Fruit fly (Drosophila melanogaster) whole organism, embryonic: ENCODE measurements around the gene CG42445.
A peak's percentile ranks its signal among the peaks of the same experiment; 100 is the strongest.

Experiments
- Atf3 ChIP-seq: fragments of 200-800 bp; sonication (Bioruptor generic); optimal IDR thresholded peaks from 3 replicates; lab custom pipeline; 2016; ENCODE audit warnings: missing biosample characterization, missing genetic modification characterization
- Awh ChIP-seq: fragments of 200-800 bp; sonication (Bioruptor generic); IDR thresholded peaks from 2 replicates; pipeline ENCODE4, ENCODE4 v1.3.6; 2022; ENCODE audit warnings: missing biosample characterization, missing genetic modification characterization
- BtbVII ChIP-seq: fragments of 200-800 bp; sonication (Bioruptor generic); optimal IDR thresholded peaks from 3 replicates; lab custom pipeline; 2017; ENCODE audit warnings: missing biosample characterization, mild to moderate bottlenecking, missing genetic modification characterization
- CG12155 ChIP-seq: fragments of 200-800 bp; sonication (Bioruptor generic); optimal IDR thresholded peaks from 3 replicates; lab custom pipeline; 2016; ENCODE audit warnings: missing biosample characterization, missing genetic modification characterization
- CG1603 ChIP-seq: fragments of 200-800 bp; sonication (Bioruptor generic); optimal IDR thresholded peaks from 2 replicates; lab custom pipeline; 2019; ENCODE audit warnings: missing biosample characterization, mild to moderate bottlenecking, missing genetic modification characterization, moderate library complexity
- CG16779 ChIP-seq: fragments of 200-800 bp; sonication (Bioruptor generic); IDR thresholded peaks from 2 replicates; pipeline ENCODE4 v1.3.6; 2022; ENCODE audit warnings: missing biosample characterization, missing genetic modification characterization
- CG2116 ChIP-seq: fragments of 200-800 bp; sonication (Bioruptor generic); optimal IDR thresholded peaks from 3 replicates; lab custom pipeline; 2018; ENCODE audit warnings: missing biosample characterization, mild to moderate bottlenecking, missing genetic modification characterization
- CG4820 ChIP-seq: fragments of 200-800 bp; sonication (Bioruptor generic); optimal IDR thresholded peaks from 3 replicates; lab custom pipeline; 2016; ENCODE audit warnings: missing biosample characterization, missing genetic modification characterization
- CG5245 ChIP-seq: fragments of 200-800 bp; sonication (Bioruptor generic); optimal IDR thresholded peaks from 3 replicates; lab custom pipeline; 2016; ENCODE audit warnings: missing biosample characterization, missing genetic modification characterization
- CG6175 ChIP-seq: fragments of 200-800 bp; sonication (Bioruptor generic); IDR thresholded peaks from 3 replicates; pipeline ENCODE4 v1.3.6; 2022; ENCODE audit warnings: missing biosample characterization, missing genetic modification characterization
- CG6683 ChIP-seq: fragments of 200-800 bp; sonication (Bioruptor generic); optimal IDR thresholded peaks from 2 replicates; lab custom pipeline; 2017; ENCODE audit warnings: missing biosample characterization, mild to moderate bottlenecking, missing genetic modification characterization, missing genetic modification reagents
- CG6791 ChIP-seq: fragments of 200-800 bp; sonication (Bioruptor generic); IDR thresholded peaks from 3 replicates; pipeline ENCODE4 v1.3.6; 2022; ENCODE audit warnings: missing biosample characterization, missing genetic modification characterization; ENCODE audit not compliant: partially characterized antibody
- CG6813 ChIP-seq: fragments of 200-800 bp; sonication (Bioruptor generic); optimal IDR thresholded peaks from 2 replicates; lab custom pipeline; 2017; ENCODE audit warnings: missing biosample characterization, missing genetic modification characterization, mild to moderate bottlenecking, moderate library complexity, missing genetic modification reagents
- CG7372 ChIP-seq: fragments of 200-800 bp; sonication (Bioruptor generic); IDR thresholded peaks from 2 replicates; pipeline ENCODE4 v1.3.6; 2022; ENCODE audit warnings: missing biosample characterization, missing genetic modification characterization
- CG7928 ChIP-seq: fragments of 200-800 bp; sonication (Bioruptor generic); optimal IDR thresholded peaks from 2 replicates; lab custom pipeline; 2017; ENCODE audit warnings: missing biosample characterization, mild to moderate bottlenecking, missing genetic modification characterization
- CG7963 ChIP-seq: fragments of 200-800 bp; sonication (Bioruptor generic); IDR thresholded peaks from 3 replicates; pipeline ENCODE4 v1.3.6; 2022; ENCODE audit warnings: missing biosample characterization, missing genetic modification characterization; ENCODE audit not compliant: partially characterized antibody
- Dad ChIP-seq: fragments of 200-800 bp; sonication (Bioruptor generic); optimal IDR thresholded peaks from 3 replicates; lab custom pipeline; 2016; ENCODE audit warnings: missing biosample characterization, missing genetic modification characterization
- Dbx ChIP-seq: fragments of 200-800 bp; sonication (Bioruptor generic); IDR thresholded peaks from 3 replicates; pipeline ENCODE4 v1.3.6; 2022; ENCODE audit warnings: missing biosample characterization, missing genetic modification characterization
- HLH3B ChIP-seq: fragments of 200-800 bp; sonication (Bioruptor generic); IDR thresholded peaks from 2 replicates; pipeline ENCODE4 v1.3.6; 2022; ENCODE audit warnings: missing biosample characterization, missing genetic modification characterization
- MBD-R2 ChIP-seq: fragments of 200-800 bp; sonication (Bioruptor generic); IDR thresholded peaks from 2 replicates; pipeline ENCODE4 v1.3.6; 2022; ENCODE audit warnings: missing biosample characterization, missing genetic modification characterization
- Nf-YB ChIP-seq: fragments of 200-800 bp; sonication (Bioruptor generic); optimal IDR thresholded peaks from 3 replicates; lab custom pipeline; 2019; ENCODE audit warnings: missing biosample characterization, mild to moderate bottlenecking, missing genetic modification characterization, moderate library complexity
- NfI ChIP-seq: fragments of 200-800 bp; sonication (Bioruptor generic); optimal IDR thresholded peaks from 3 replicates; lab custom pipeline; 2018; ENCODE audit warnings: missing biosample characterization, mild to moderate bottlenecking, missing genetic modification characterization, moderate library complexity
- Opbp ChIP-seq: fragments of 200-800 bp; sonication (Bioruptor generic); IDR thresholded peaks from 3 replicates; pipeline ENCODE4 v1.3.6; 2022; ENCODE audit warnings: missing biosample characterization, missing genetic modification characterization; ENCODE audit not compliant: partially characterized antibody
- PHDP ChIP-seq: fragments of 200-800 bp; sonication (Bioruptor generic); optimal IDR thresholded peaks from 3 replicates; lab custom pipeline; 2018; ENCODE audit warnings: missing biosample characterization, mild to moderate bottlenecking, missing genetic modification characterization, moderate library complexity
- Sin3A ChIP-seq: fragments of >200 bp; optimal IDR thresholded peaks from 2 replicates; lab custom pipeline; 2018
- Sry-δ ChIP-seq: fragments of 200-800 bp; sonication (Bioruptor generic); optimal IDR thresholded peaks from 2 replicates; lab custom pipeline; 2016; ENCODE audit warnings: missing biosample characterization, missing genetic modification characterization
- Xbp1 ChIP-seq: fragments of 200-800 bp; sonication (Bioruptor generic); optimal IDR thresholded peaks from 3 replicates; lab custom pipeline; 2016; ENCODE audit warnings: missing biosample characterization, mild to moderate bottlenecking, missing genetic modification characterization
- ash1 ChIP-seq: fragments of 200-800 bp; sonication (Bioruptor generic); optimal IDR thresholded peaks from 2 replicates; lab custom pipeline; 2018; ENCODE audit warnings: missing biosample characterization, mild to moderate bottlenecking, missing genetic modification characterization
- chn ChIP-seq: fragments of 200-800 bp; sonication (Bioruptor generic); optimal IDR thresholded peaks from 2 replicates; lab custom pipeline; 2016; ENCODE audit warnings: missing biosample characterization, missing genetic modification characterization
- cwo ChIP-seq: fragments of 200-800 bp; sonication (Bioruptor generic); optimal IDR thresholded peaks from 3 replicates; lab custom pipeline; 2017; ENCODE audit warnings: missing biosample characterization, missing genetic modification characterization, mild to moderate bottlenecking, moderate library complexity, missing genetic modification reagents
- dmrt11E ChIP-seq: fragments of 200-800 bp; sonication (Bioruptor generic); optimal IDR thresholded peaks from 3 replicates; lab custom pipeline; 2018; ENCODE audit warnings: missing biosample characterization, mild to moderate bottlenecking, missing genetic modification characterization, moderate library complexity
- exex ChIP-seq: fragments of 200-800 bp; sonication (Bioruptor generic); optimal IDR thresholded peaks from 4 replicates; lab custom pipeline; 2018; ENCODE audit warnings: missing biosample characterization, mild to moderate bottlenecking, missing genetic modification characterization, moderate library complexity
- grn ChIP-seq: fragments of 200-800 bp; sonication (Bioruptor generic); optimal IDR thresholded peaks from 3 replicates; lab custom pipeline; 2017; ENCODE audit warnings: missing biosample characterization, missing genetic modification characterization
- gt ChIP-seq: fragments of 200-800 bp; sonication (Bioruptor generic); IDR thresholded peaks from 2 replicates; pipeline ENCODE4 v1.3.6; 2022; ENCODE audit warnings: missing biosample characterization, missing genetic modification characterization
- hb ChIP-seq: fragments of 200-800 bp; sonication (Bioruptor generic); IDR thresholded peaks from 3 replicates; pipeline ENCODE4 v1.3.6; 2022; ENCODE audit warnings: missing biosample characterization, missing genetic modification characterization; ENCODE audit not compliant: partially characterized antibody
- mam ChIP-seq: fragments of 200-800 bp; sonication (Bioruptor generic); optimal IDR thresholded peaks from 3 replicates; lab custom pipeline; 2016; ENCODE audit warnings: missing biosample characterization, missing genetic modification characterization
- nerfin-1 ChIP-seq: fragments of 200-800 bp; sonication (Bioruptor generic); optimal IDR thresholded peaks from 3 replicates; lab custom pipeline; 2019; ENCODE audit warnings: missing biosample characterization, mild to moderate bottlenecking, missing genetic modification characterization, moderate library complexity
- onecut ChIP-seq: fragments of 200-800 bp; sonication (Bioruptor generic); IDR thresholded peaks from 2 replicates; pipeline ENCODE4 v1.3.6; 2022; ENCODE audit warnings: missing biosample characterization, missing genetic modification characterization
- otp ChIP-seq: fragments of 200-800 bp; sonication (Bioruptor generic); IDR thresholded peaks from 3 replicates; pipeline ENCODE4, ENCODE4 v1.3.6; 2022; ENCODE audit warnings: missing biosample characterization, missing genetic modification characterization
- pan ChIP-seq, 4 experiments: fragments of >200 bp in 3 of 4; fragments of 200-800 bp in 1 of 4; sonication (Bioruptor generic) in 1 of 4; optimal IDR thresholded peaks in 3 of 4; IDR thresholded peaks in 1 of 4; 2 replicates each; pipeline versions ENCODE4 v1.3.6 to Lab custom; 2017 to 2022; ENCODE audit warnings: missing biosample characterization in 2 of 4, missing genetic modification characterization in 2 of 4, mixed read lengths in 1 of 4
- peb ChIP-seq: fragments of 200-800 bp; sonication (Bioruptor generic); IDR thresholded peaks from 2 replicates; pipeline ENCODE4 v1.3.6; 2022; ENCODE audit warnings: missing biosample characterization, missing genetic modification characterization
- ranshi ChIP-seq: fragments of 200-800 bp; sonication (Bioruptor generic); IDR thresholded peaks from 2 replicates; pipeline ENCODE4 v1.3.6; 2022; ENCODE audit warnings: missing biosample characterization, missing genetic modification characterization
- row ChIP-seq: fragments of 200-800 bp; sonication (Bioruptor generic); IDR thresholded peaks from 3 replicates; pipeline ENCODE4 v1.3.6; 2022; ENCODE audit warnings: missing biosample characterization, missing genetic modification characterization
- schlank ChIP-seq: fragments of 200-800 bp; sonication (Bioruptor generic); optimal IDR thresholded peaks from 2 replicates; lab custom pipeline; 2018; ENCODE audit warnings: missing biosample characterization, mild to moderate bottlenecking, missing genetic modification characterization
- slou ChIP-seq: fragments of 200-800 bp; sonication (Bioruptor generic); optimal IDR thresholded peaks from 3 replicates; lab custom pipeline; 2016; ENCODE audit warnings: missing biosample characterization, missing genetic modification characterization
- sqz ChIP-seq: fragments of 200-800 bp; sonication (Bioruptor generic); optimal IDR thresholded peaks from 3 replicates; lab custom pipeline; 2018; ENCODE audit warnings: missing biosample characterization, mild to moderate bottlenecking, missing genetic modification characterization
- tio ChIP-seq: fragments of 200-800 bp; sonication (Bioruptor generic); optimal IDR thresholded peaks from 2 replicates; lab custom pipeline; 2017; ENCODE audit warnings: missing biosample characterization, missing genetic modification characterization, inconsistent platforms
- vvl ChIP-seq: fragments of 200-800 bp; sonication (Bioruptor generic); IDR thresholded peaks from 2 replicates; pipeline ENCODE4 v1.3.6; 2022; ENCODE audit warnings: missing biosample characterization, missing genetic modification characterization
- zfh1 ChIP-seq: fragments of 200-800 bp; sonication (Bioruptor generic); IDR thresholded peaks from 3 replicates; pipeline ENCODE4 v1.3.6; 2022; ENCODE audit warnings: missing biosample characterization, missing genetic modification characterization

Gene CG42445

dm6 chr3L:8177795-8178564 is 19.3 kb upstream of the CG42445 start, which contains the start of gene Nmt (continued):
- TF ChIP-seq vvl: peak; percentile 12; the same call in 1 of the 2 replicates
- TF ChIP-seq schlank (tag; lab: Kevin White, UChicago): no peak
- TF ChIP-seq CG16779 (GFP tag; lab: Robert Waterston, UW): no peak
- no peak for TF ChIP-seq CG6175 (GFP tag; lab: Robert Waterston, UW)
- TF ChIP-seq row (GFP tag; lab: Robert Waterston, UW): peak; percentile 71
- no peak for TF ChIP-seq sqz (GFP tag; lab: Kevin White, UChicago)
- TF ChIP-seq Xbp1 (GFP tag; lab: Kevin White, UChicago): peak; percentile 58
- peak; percentile 68 for TF ChIP-seq Sry-δ (GFP tag; lab: Kevin White, UChicago)
- TF ChIP-seq CG1603 (tag; lab: Kevin White, UChicago): peak; percentile 33
- peak; percentile 72 for TF ChIP-seq CG7963 (GFP tag; lab: Robert Waterston, UW)
- no peak for TF ChIP-seq HLH3B
- TF ChIP-seq Nf-YB: no peak
- peak; percentile 88 for TF ChIP-seq CG6791 (GFP tag; lab: Robert Waterston, UW)
- TF ChIP-seq mam: peak; percentile 38
- TF ChIP-seq grn (GFP tag; lab: Kevin White, UChicago): no peak
- TF ChIP-seq MBD-R2: peak; percentile 81
- TF ChIP-seq Awh (GFP tag; lab: Robert Waterston, UW): no peak
- TF ChIP-seq CG7928 (GFP tag; lab: Kevin White, UChicago): no peak
- no peak for TF ChIP-seq cwo
- TF ChIP-seq, all 482 proteins: peak for 131

- TF ChIP-seq pan (optimal IDR thresholded peaks at IDR 0.05; lab: Kevin White, UChicago): no peak
- TF ChIP-seq pan (GFP tag; optimal IDR thresholded peaks at IDR 0.05 in 1 of 2, IDR thresholded peaks at IDR 0.05 in 1 of 2): no peak
- no peak for TF ChIP-seq CG7372 (GFP tag; lab: Robert Waterston, UW)
- TF ChIP-seq ranshi (GFP tag; lab: Robert Waterston, UW): no peak
- TF ChIP-seq Sin3A (lab: Kevin White, UChicago): no peak
- no peak for TF ChIP-seq peb (GFP tag; lab: Robert Waterston, UW)
- no peak for TF ChIP-seq NfI (GFP tag; lab: Kevin White, UChicago)
- no peak for TF ChIP-seq nerfin-1 (tag; lab: Kevin White, UChicago)
- no peak for TF ChIP-seq exex (tag; lab: Kevin White, UChicago)
- TF ChIP-seq CG12155: no peak
- no peak for TF ChIP-seq PHDP
- peak; percentile 53; the same call in 1 of the 3 replicates for TF ChIP-seq Opbp (GFP tag; lab: Robert Waterston, UW)
- no peak for TF ChIP-seq tio (GFP tag; lab: Kevin White, UChicago)
- TF ChIP-seq zfh1: no peak
- no peak for TF ChIP-seq CG5245 (GFP tag; lab: Kevin White, UChicago)
- no peak for TF ChIP-seq otp
- TF ChIP-seq Dad (GFP tag; lab: Kevin White, UChicago): peak; percentile 16
- no peak for TF ChIP-seq CG6683
- no peak for TF ChIP-seq onecut (GFP tag; lab: Robert Waterston, UW)
- TF ChIP-seq CG6813 (GFP tag; lab: Kevin White, UChicago): no peak
- no peak for TF ChIP-seq gt (GFP tag; lab: Robert Waterston, UW)
- TF ChIP-seq hb (GFP tag; lab: Robert Waterston, UW): no peak
- TF ChIP-seq chn (GFP tag; lab: Kevin White, UChicago): no peak
- TF ChIP-seq Atf3: no peak
- TF ChIP-seq CG4820 (GFP tag; lab: Kevin White, UChicago): no peak
- TF ChIP-seq ash1 (GFP tag; lab: Kevin White, UChicago): no peak
- TF ChIP-seq Nf-YB: no peak
- TF ChIP-seq CG2116 (GFP tag; lab: Kevin White, UChicago): peak; percentile 40
- TF ChIP-seq dmrt11E: no peak
- TF ChIP-seq BtbVII (GFP tag; lab: Kevin White, UChicago): no peak
- TF ChIP-seq slou (GFP tag; lab: Kevin White, UChicago): no peak
- TF ChIP-seq Dbx (GFP tag; lab: Robert Waterston, UW): no peak
These were observed 17.1 kb upstream of the CG42445 start, which contains the start of gene RecQ4 for dm6 chr3L:8175818-8176217. Gene RecQ4, minus strand, starts transcription at chr3L:8175978.
